Worm (Caenorhabditis elegans) whole organism, young adult: ENCODE results near the gene oac-40.

Experiments used
- ZK185.1 ChIP-seq: sonication (generic microtip); optimal IDR thresholded peaks from 2 replicates; lab custom pipeline; 2016; ENCODE audit warnings: mild to moderate bottlenecking, missing genetic modification characterization, missing compliant biosample characterization; ENCODE audit not compliant: poor library complexity, severe bottlenecking
- ama-1 ChIP-seq, 3 experiments: fragments of 150-350 bp in 1 of 3; sonication (generic microtip) in 2 of 3; optimal IDR thresholded peaks; 2 replicates each; lab custom pipeline; 2014 to 2018; ENCODE audit warnings: missing biosample characterization in 2 of 3, missing genetic modification characterization in 2 of 3, missing genetic modification reagents in 2 of 3
- ceh-79 ChIP-seq: sonication (generic microtip); optimal IDR thresholded peaks from 2 replicates; lab custom pipeline; 2017; ENCODE audit warnings: mild to moderate bottlenecking, missing genetic modification characterization, missing compliant biosample characterization
- hsf-1 ChIP-seq: fragments of 200-800 bp; sonication (Bioruptor generic); IDR thresholded peaks from 2 replicates; pipeline ENCODE4 v1.3.6; 2022; ENCODE audit warnings: missing genetic modification reagents, missing genetic modification characterization, missing compliant biosample characterization
- lin-54 ChIP-seq: fragments of 200-800 bp; sonication (Bioruptor generic); optimal IDR thresholded peaks from 2 replicates; lab custom pipeline; 2018; ENCODE audit warnings: mild to moderate bottlenecking, missing genetic modification characterization, missing compliant biosample characterization
- nfya-2 ChIP-seq: fragments of 200-800 bp; sonication (Bioruptor generic); IDR thresholded peaks from 2 replicates; pipeline ENCODE4 v1.3.6; 2022; ENCODE audit warnings: missing genetic modification reagents, missing genetic modification characterization, missing compliant biosample characterization
- unc-62 ChIP-seq: fragments of 150-350 bp; optimal IDR thresholded peaks from 2 replicates; lab custom pipeline; 2014; ENCODE audit warnings: missing biosample characterization, missing genetic modification reagents, missing genetic modification characterization
- zim-3 ChIP-seq: sonication (generic microtip); optimal IDR thresholded peaks from 2 replicates; lab custom pipeline; 2017; ENCODE audit warnings: mild to moderate bottlenecking, missing genetic modification characterization, moderate library complexity, missing compliant biosample characterization

DNA sequence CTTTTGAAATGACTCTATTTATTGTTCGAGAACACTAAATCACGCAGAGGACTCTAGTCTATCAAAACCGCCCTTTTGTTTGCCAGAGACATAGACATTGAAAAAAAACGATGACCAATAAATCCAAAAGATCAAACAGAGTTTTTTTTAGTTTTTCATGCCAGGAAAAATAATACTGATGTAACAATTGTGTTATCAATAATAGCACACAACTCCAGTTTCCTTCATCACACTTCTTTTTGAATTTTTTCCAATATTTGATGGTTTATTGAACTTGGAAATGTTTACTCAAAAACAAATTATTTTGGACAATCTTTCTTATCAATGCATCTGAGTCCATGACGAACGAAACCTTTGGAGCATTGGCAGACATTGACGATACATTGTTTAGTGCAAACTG, 37.4 kb downstream of the oac-40 start, which contains the start of gene C25E10.8:
- TF ChIP-seq unc-62 (GFP tag; lab: Kevin White, UChicago) = no peak
- no peak for TF ChIP-seq nfya-2 (GFP tag; lab: Robert Waterston, UW)
- no peak for TF ChIP-seq lin-54 (GFP tag; lab: Kevin White, UChicago)
- no peak for TF ChIP-seq zim-3 (tag; lab: Kevin White, UChicago)
- no peak for TF ChIP-seq ZK185.1
- TF ChIP-seq ama-1 (optimal IDR thresholded peaks at IDR 0.05; lab: Kevin White, UChicago) = no peak
- TF ChIP-seq ama-1 (GFP tag; optimal IDR thresholded peaks at IDR 0.05; lab: Kevin White, UChicago) = no peak
- TF ChIP-seq ceh-79 (tag; lab: Kevin White, UChicago) = no peak
- TF ChIP-seq hsf-1 (GFP tag; lab: Robert Waterston, UW) = no peak
